Worm (Caenorhabditis elegans): Measurements from ENCODE around the gene Y39G8B.1.

ce11 chrII:14004770-14005169, 31.2 kb upstream of the Y39G8B.1 start:
- no peak for TF ChIP-seq elt-3 (tag; optimal IDR thresholded peaks at IDR 0.05)
- no peak for TF ChIP-seq unc-62 (GFP tag; optimal IDR thresholded peaks at IDR 0.05)
- TF ChIP-seq pha-4 (tag; optimal IDR thresholded peaks at IDR 0.05) = no peak

Data from whole organism, mixed stage, embryonic.